Fruit fly (Drosophila melanogaster) whole organism, pupa: Measurements from ENCODE around the gene Acsx1L.

Source experiments
- CG10348 ChIP-seq: fragments of 200-800 bp; sonication (Bioruptor generic); IDR thresholded peaks from 2 replicates; pipeline ENCODE4 v1.3.6; 2022; ENCODE audit warnings: missing biosample characterization, missing genetic modification characterization
- CG12605 ChIP-seq: fragments of 200-800 bp; sonication (Bioruptor generic); IDR thresholded peaks from 2 replicates; pipeline ENCODE4 v1.3.6; 2022; ENCODE audit warnings: missing biosample characterization, missing genetic modification characterization
- CG13204 ChIP-seq: fragments of 200-800 bp; sonication (Bioruptor generic); optimal IDR thresholded peaks from 2 replicates; lab custom pipeline; 2018; ENCODE audit warnings: missing biosample characterization, mild to moderate bottlenecking, missing genetic modification characterization, moderate library complexity
- CG14655 ChIP-seq: fragments of 200-800 bp; sonication (Bioruptor generic); optimal IDR thresholded peaks from 3 replicates; lab custom pipeline; 2017; ENCODE audit warnings: mild to moderate bottlenecking, missing biosample characterization, missing genetic modification reagents, missing genetic modification characterization
- CG15710 ChIP-seq: fragments of 200-800 bp; sonication (Bioruptor generic); optimal IDR thresholded peaks from 2 replicates; lab custom pipeline; 2018; ENCODE audit warnings: missing biosample characterization, mild to moderate bottlenecking, missing genetic modification characterization, moderate library complexity
- CG17806 ChIP-seq: fragments of 200-800 bp; sonication (Bioruptor generic); optimal IDR thresholded peaks from 2 replicates; lab custom pipeline; 2018; ENCODE audit warnings: missing biosample characterization, mild to moderate bottlenecking, missing genetic modification characterization, moderate library complexity
- CG32121 ChIP-seq: fragments of 200-800 bp; sonication (Bioruptor generic); IDR thresholded peaks from 2 replicates; pipeline ENCODE4 v1.3.6; 2022; ENCODE audit warnings: missing biosample characterization, missing genetic modification characterization
- CG34367 ChIP-seq: fragments of 200-800 bp; sonication (Bioruptor generic); optimal IDR thresholded peaks from 2 replicates; lab custom pipeline; 2018; ENCODE audit warnings: missing biosample characterization, mild to moderate bottlenecking, missing genetic modification characterization
- CG4496 ChIP-seq: fragments of 200-800 bp; sonication (Bioruptor generic); IDR thresholded peaks from 3 replicates; pipeline ENCODE4 v1.3.6; 2022; ENCODE audit warnings: missing biosample characterization, missing genetic modification characterization
- CG8159 ChIP-seq: fragments of 200-800 bp; sonication (Bioruptor generic); optimal IDR thresholded peaks from 3 replicates; lab custom pipeline; 2018; ENCODE audit warnings: missing biosample characterization, mild to moderate bottlenecking, missing genetic modification characterization, moderate library complexity
- CG8301 ChIP-seq: fragments of 200-800 bp; sonication (Bioruptor generic); optimal IDR thresholded peaks from 2 replicates; lab custom pipeline; 2018; ENCODE audit warnings: missing biosample characterization, mild to moderate bottlenecking, missing genetic modification characterization
- CG9948 ChIP-seq: fragments of 200-800 bp; sonication (Bioruptor generic); optimal IDR thresholded peaks from 2 replicates; lab custom pipeline; 2018; ENCODE audit warnings: missing biosample characterization, mild to moderate bottlenecking, missing genetic modification characterization, moderate library complexity
- D1 ChIP-seq: fragments of 200-800 bp; sonication (Bioruptor generic); optimal IDR thresholded peaks from 2 replicates; lab custom pipeline; 2018; ENCODE audit warnings: missing biosample characterization, mild to moderate bottlenecking, missing genetic modification characterization, moderate library complexity
- EcR ChIP-seq: fragments of 200-800 bp; sonication (Bioruptor generic); optimal IDR thresholded peaks from 3 replicates; lab custom pipeline; 2019; ENCODE audit warnings: missing biosample characterization, missing genetic modification characterization, mild to moderate bottlenecking, moderate library complexity, missing genetic modification reagents
- Ets98B ChIP-seq: fragments of 200-800 bp; sonication (Bioruptor generic); IDR thresholded peaks from 2 replicates; pipeline ENCODE4 v1.3.6; 2022; ENCODE audit warnings: missing biosample characterization, missing genetic modification characterization
- Pif1A ChIP-seq: fragments of 200-800 bp; sonication (Bioruptor generic); optimal IDR thresholded peaks from 3 replicates; lab custom pipeline; 2016; ENCODE audit warnings: missing biosample characterization, missing genetic modification characterization
- Pif1B ChIP-seq: fragments of 200-800 bp; sonication (Bioruptor generic); optimal IDR thresholded peaks from 3 replicates; lab custom pipeline; 2016; ENCODE audit warnings: missing biosample characterization, missing genetic modification characterization
- Snoo ChIP-seq: fragments of 200-800 bp; sonication (Bioruptor generic); optimal IDR thresholded peaks from 3 replicates; lab custom pipeline; 2017; ENCODE audit warnings: missing biosample characterization, mild to moderate bottlenecking, missing genetic modification characterization, inconsistent platforms
- fd96Ca ChIP-seq: fragments of 200-800 bp; sonication (Bioruptor generic); IDR thresholded peaks from 3 replicates; pipeline ENCODE4 v1.3.6; 2022; ENCODE audit warnings: missing biosample characterization, missing genetic modification characterization
- gl ChIP-seq: fragments of 200-800 bp; sonication (Bioruptor generic); optimal IDR thresholded peaks from 2 replicates; lab custom pipeline; 2018; ENCODE audit warnings: missing biosample characterization, mild to moderate bottlenecking, missing genetic modification characterization
- rn ChIP-seq: fragments of 200-800 bp; sonication (Bioruptor generic); IDR thresholded peaks from 2 replicates; pipeline ENCODE4 v1.3.6; 2022; ENCODE audit warnings: missing biosample characterization, missing genetic modification characterization

The Acsx1L gene

dm6 chr3R:19808430-19808756 is 35.4 kb upstream of the Acsx1L start:
- TF ChIP-seq gl (tag; lab: Kevin White, UChicago) (no peak), Snoo (tag; lab: Kevin White, UChicago) (no peak), fd96Ca (GFP tag; lab: Robert Waterston, UW) (0 out of 3 replicates have a peak, but pooled peaks have one; percentile 19), CG12605 (GFP tag; lab: Robert Waterston, UW) (no peak), EcR (GFP tag; lab: Kevin White, UChicago) (peak; percentile 51), CG14655 (GFP tag; lab: Kevin White, UChicago) (peak; percentile 24), CG10348 (no peak)

dm6 chr3R:19807745-19808429 is 34.9 kb upstream of the Acsx1L start:
- no peak for TF ChIP-seq CG10348
- peak; percentile 5 for TF ChIP-seq CG8301 (tag; lab: Kevin White, UChicago)
- TF ChIP-seq CG4496 (GFP tag; lab: Robert Waterston, UW): 0 out of 3 replicates have a peak, but pooled peaks have one; percentile 8
- TF ChIP-seq CG9948 (tag; lab: Kevin White, UChicago): peak; percentile 48
- TF ChIP-seq Ets98B (GFP tag; lab: Robert Waterston, UW): no peak
- peak; percentile 47 for TF ChIP-seq CG14655 (GFP tag; lab: Kevin White, UChicago)
- no peak for TF ChIP-seq rn (GFP tag; lab: Robert Waterston, UW)
- peak; percentile 11 for TF ChIP-seq CG15710 (tag; lab: Kevin White, UChicago)
- peak; percentile 28 for TF ChIP-seq Pif1B (GFP tag; lab: Kevin White, UChicago)
- no peak for TF ChIP-seq Pif1A (GFP tag; lab: Kevin White, UChicago)
- no peak for TF ChIP-seq gl (tag; lab: Kevin White, UChicago)
- TF ChIP-seq CG8159: no peak
- TF ChIP-seq CG34367 (tag; lab: Kevin White, UChicago): peak; percentile 11

dm6 chr3R:19807148-19807547 is 34.1 kb upstream of the Acsx1L start:
- no peak for TF ChIP-seq fd96Ca (GFP tag; lab: Robert Waterston, UW)
- TF ChIP-seq CG8159: no peak
- no peak for TF ChIP-seq CG32121 (GFP tag; lab: Robert Waterston, UW)
- no peak for TF ChIP-seq CG10348
- TF ChIP-seq CG14655 (GFP tag; lab: Kevin White, UChicago): no peak
- TF ChIP-seq, all 21 proteins: peak for 0

- TF ChIP-seq CG9948 (tag; lab: Kevin White, UChicago) (no peak), CG12605 (GFP tag; lab: Robert Waterston, UW) (no peak), CG8159 (no peak), EcR (GFP tag; lab: Kevin White, UChicago) (no peak), Ets98B (GFP tag; lab: Robert Waterston, UW) (no peak), fd96Ca (GFP tag; lab: Robert Waterston, UW) (no peak), D1 (no peak), CG13204 (GFP tag; lab: Kevin White, UChicago) (no peak), Pif1B (GFP tag; lab: Kevin White, UChicago) (no peak), CG8301 (tag; lab: Kevin White, UChicago) (no peak)
Measured at dm6 chr3R:19804905-19805304, 31.9 kb upstream of the Acsx1L start.

dm6 chr3R:19803539-19803938 is 30.5 kb upstream of the Acsx1L start:
- no peak for TF ChIP-seq Pif1B (GFP tag; lab: Kevin White, UChicago)
- no peak for TF ChIP-seq CG14655 (GFP tag; lab: Kevin White, UChicago)
- no peak for TF ChIP-seq CG4496 (GFP tag; lab: Robert Waterston, UW)
- no peak for TF ChIP-seq CG17806
- TF ChIP-seq CG8301 (tag; lab: Kevin White, UChicago): no peak
- no peak for TF ChIP-seq fd96Ca (GFP tag; lab: Robert Waterston, UW)
- no peak for TF ChIP-seq EcR (GFP tag; lab: Kevin White, UChicago)
- no peak for TF ChIP-seq CG9948 (tag; lab: Kevin White, UChicago)
- no peak for TF ChIP-seq CG32121 (GFP tag; lab: Robert Waterston, UW)
- no peak for TF ChIP-seq CG13204 (GFP tag; lab: Kevin White, UChicago)
- no peak for TF ChIP-seq Snoo (tag; lab: Kevin White, UChicago)
- no peak for TF ChIP-seq D1
- TF ChIP-seq CG12605 (GFP tag; lab: Robert Waterston, UW): no peak
- TF ChIP-seq CG34367 (tag; lab: Kevin White, UChicago): no peak
- TF ChIP-seq CG8159: no peak
- TF ChIP-seq Ets98B (GFP tag; lab: Robert Waterston, UW): no peak
- no peak for TF ChIP-seq CG10348
- no peak for TF ChIP-seq Pif1A (GFP tag; lab: Kevin White, UChicago)

dm6 chr3R:19802508-19802907 is 29.5 kb upstream of the Acsx1L start:
- TF ChIP-seq D1 (peak; percentile 2), CG12605 (GFP tag; lab: Robert Waterston, UW) (peak; percentile 15; the same call in 1 of the 2 replicates), EcR (GFP tag; lab: Kevin White, UChicago) (peak; percentile 44), CG14655 (GFP tag; lab: Kevin White, UChicago) (no peak)

- no peak for TF ChIP-seq CG32121 (GFP tag; lab: Robert Waterston, UW)
- no peak for TF ChIP-seq CG15710 (tag; lab: Kevin White, UChicago)
- TF ChIP-seq CG10348: no peak
- TF ChIP-seq CG8159: peak; percentile 9
- TF ChIP-seq CG14655 (GFP tag; lab: Kevin White, UChicago): no peak
Measured at dm6 chr3R:19801752-19802151, 28.7 kb upstream of the Acsx1L start.
